Worm (Caenorhabditis elegans) whole organism, L4 larva: Measurements from ENCODE around the gene dph-2.

Source experiments
- Y48G9A.11 ChIP-seq: fragments of 200-800 bp; sonication (Bioruptor generic); IDR thresholded peaks from 2 replicates; pipeline ENCODE4 v1.3.6; 2022; ENCODE audit warnings: missing genetic modification reagents, missing genetic modification characterization, missing compliant biosample characterization
- aly-2 ChIP-seq: sonication (generic microtip); optimal IDR thresholded peaks from 2 replicates; lab custom pipeline; 2018; ENCODE audit warnings: missing biosample characterization, missing genetic modification characterization
- ama-1 ChIP-seq: fragments of 150-350 bp; optimal IDR thresholded peaks from 2 replicates; lab custom pipeline; 2014; ENCODE audit warnings: inconsistent platforms, mixed read lengths
- ceh-32 ChIP-seq: sonication (generic microtip); optimal IDR thresholded peaks from 2 replicates; lab custom pipeline; 2016; ENCODE audit warnings: mild to moderate bottlenecking, missing genetic modification characterization, missing compliant biosample characterization; ENCODE audit not compliant: poor library complexity
- ces-1 ChIP-seq: fragments of 150-350 bp; sonication (generic microtip); optimal IDR thresholded peaks from 4 replicates; lab custom pipeline; 2014; ENCODE audit warnings: missing biosample characterization, missing genetic modification reagents, missing genetic modification characterization
- fkh-10 ChIP-seq: fragments of 150-350 bp; optimal IDR thresholded peaks from 2 replicates; lab custom pipeline; 2014; ENCODE audit warnings: missing biosample characterization, missing genetic modification reagents, missing genetic modification characterization
- lin-15B ChIP-seq: fragments of 150-350 bp; sonication (generic microtip); optimal IDR thresholded peaks from 3 replicates; lab custom pipeline; 2014; ENCODE audit warnings: missing biosample characterization, missing genetic modification characterization
- lin-38 ChIP-seq: fragments of 200-800 bp; sonication (Bioruptor generic); IDR thresholded peaks from 2 replicates; pipeline ENCODE4 v1.3.6; 2022; ENCODE audit warnings: missing genetic modification reagents, missing genetic modification characterization, missing compliant biosample characterization
- lin-39 ChIP-seq: fragments of 150-350 bp; optimal IDR thresholded peaks from 2 replicates; lab custom pipeline; 2014; ENCODE audit warnings: missing biosample characterization, missing genetic modification reagents, missing genetic modification characterization
- nhr-11 ChIP-seq: fragments of 150-350 bp; optimal IDR thresholded peaks from 2 replicates; lab custom pipeline; 2014; ENCODE audit warnings: missing biosample characterization, missing genetic modification characterization
- snpc-4 ChIP-seq: fragments of 150-350 bp; optimal IDR thresholded peaks from 2 replicates; lab custom pipeline; 2014; ENCODE audit warnings: missing biosample characterization, missing genetic modification characterization
- unc-62 ChIP-seq, 3 experiments: fragments of 150-350 bp in 1 of 3; sonication (generic microtip); optimal IDR thresholded peaks in 2 of 3; peaks in 1 of 3; 1 replicate in 1 of 3; 2 replicates in 2 of 3; lab custom pipeline; 2014 to 2017; ENCODE audit warnings: missing biosample characterization in 3 of 3, missing genetic modification characterization in 3 of 3, missing genetic modification reagents in 3 of 3, missing genotype in 1 of 3

ce11 chrII:10659585-10659984 is 54.5 kb downstream of the dph-2 start:
- no peak for TF ChIP-seq lin-39 (tag; lab: Kevin White, UChicago)
- TF ChIP-seq ama-1 (lab: Kevin White, UChicago): no peak
- no peak for TF ChIP-seq Y48G9A.11 (GFP tag; lab: Robert Waterston, UW)
- TF ChIP-seq lin-38 (GFP tag; lab: Robert Waterston, UW): no peak
- no peak for TF ChIP-seq ceh-32 (tag; lab: Kevin White, UChicago)
- TF ChIP-seq lin-15B (tag; lab: Kevin White, UChicago): no peak
- no peak for TF ChIP-seq snpc-4 (tag; lab: Kevin White, UChicago)
- TF ChIP-seq aly-2 (tag; lab: Kevin White, UChicago): no peak
- no peak for TF ChIP-seq fkh-10 (GFP tag; lab: Kevin White, UChicago)
- TF ChIP-seq ces-1 (GFP tag; lab: Kevin White, UChicago): no peak
- no peak for TF ChIP-seq unc-62 (GFP tag; optimal IDR thresholded peaks at IDR 0.05 in 1 of 2; lab: Kevin White, UChicago)
- no peak for TF ChIP-seq unc-62 (tag; optimal IDR thresholded peaks at IDR 0.05; lab: Kevin White, UChicago)
- no peak for TF ChIP-seq nhr-11 (tag; lab: Kevin White, UChicago)
